Worm (Caenorhabditis elegans): ENCODE results near the gene T03F6.3.
A peak's percentile ranks its signal among the peaks of the same experiment; 100 is the strongest.

DNA sequence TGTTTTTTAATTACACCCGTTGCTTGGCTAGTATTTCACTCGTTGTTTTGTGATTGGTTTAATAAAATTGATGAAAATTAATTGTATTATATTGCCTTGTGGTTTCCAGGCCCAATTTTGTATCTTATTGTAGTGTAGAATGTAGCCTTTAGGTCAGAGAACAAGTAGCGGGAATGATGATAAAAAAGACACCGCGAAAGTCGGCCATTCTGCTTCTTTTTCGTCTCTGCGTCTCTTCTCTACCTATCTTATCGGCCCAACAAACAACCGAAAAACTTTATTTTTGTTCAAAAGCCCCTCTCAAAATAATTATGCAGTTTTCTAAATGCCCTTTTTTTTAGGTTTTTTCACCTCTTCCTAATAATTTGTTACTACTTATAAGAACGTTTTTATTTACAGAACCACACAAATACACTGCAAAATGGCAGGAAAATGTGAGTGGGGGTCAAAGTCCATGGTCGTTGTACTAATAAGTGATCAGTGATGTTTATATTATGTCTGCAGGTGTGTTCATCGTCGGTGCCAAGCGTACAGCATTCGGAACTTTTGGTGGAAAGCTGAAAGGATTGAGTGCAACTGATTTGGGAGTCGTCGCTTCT, 44.6 kb upstream of the T03F6.3 start, which contains the start of gene acaa-2:
- TF ChIP-seq him-1 (tag; optimal IDR thresholded peaks at IDR 0.05) (no peak), W03F9.2 (tag; optimal IDR thresholded peaks at IDR 0.05) (peak; percentile 10), dao-5 (tag; optimal IDR thresholded peaks at IDR 0.05) (peak; percentile 27)

All from whole organism, L4/young adult.